Fruit fly (Drosophila melanogaster) whole organism, embryonic: ENCODE data around the gene CG31908.

Experiments
- Bteb2 ChIP-seq: fragments of 200-800 bp; sonication (Bioruptor generic); optimal IDR thresholded peaks from 2 replicates; lab custom pipeline; 2016; ENCODE audit warnings: missing biosample characterization, missing genetic modification characterization
- CG10267 ChIP-seq: fragments of 200-800 bp; sonication (Bioruptor generic); optimal IDR thresholded peaks from 2 replicates; lab custom pipeline; 2018; ENCODE audit warnings: missing biosample characterization, mild to moderate bottlenecking, missing genetic modification characterization, moderate library complexity
- CG11723 ChIP-seq: fragments of 200-800 bp; sonication (Bioruptor generic); optimal IDR thresholded peaks from 2 replicates; lab custom pipeline; 2017; ENCODE audit warnings: missing biosample characterization, mild to moderate bottlenecking, missing genetic modification characterization
- CG12299 ChIP-seq: fragments of 200-800 bp; sonication (Bioruptor generic); optimal IDR thresholded peaks from 2 replicates; lab custom pipeline; 2018; ENCODE audit warnings: missing biosample characterization, mild to moderate bottlenecking, missing genetic modification characterization
- CG1233 ChIP-seq: fragments of 200-800 bp; sonication (Bioruptor generic); optimal IDR thresholded peaks from 4 replicates; lab custom pipeline; 2018; ENCODE audit warnings: missing biosample characterization, mild to moderate bottlenecking, missing genetic modification characterization
- CG13424 ChIP-seq: fragments of 200-800 bp; sonication (Bioruptor generic); optimal IDR thresholded peaks from 2 replicates; lab custom pipeline; 2019; ENCODE audit warnings: missing biosample characterization, mild to moderate bottlenecking, missing genetic modification characterization, moderate library complexity
- CG15479 ChIP-seq: fragments of 200-800 bp; sonication (Bioruptor generic); optimal IDR thresholded peaks from 3 replicates; lab custom pipeline; 2019; ENCODE audit warnings: missing biosample characterization, mild to moderate bottlenecking, missing genetic modification characterization, moderate library complexity
- CG15514 ChIP-seq: fragments of 200-800 bp; sonication (Bioruptor generic); optimal IDR thresholded peaks from 3 replicates; lab custom pipeline; 2017; ENCODE audit warnings: missing biosample characterization, missing genetic modification characterization, mild to moderate bottlenecking, moderate library complexity, missing genetic modification reagents
- CG15601 ChIP-seq: fragments of 200-800 bp; sonication (Bioruptor generic); optimal IDR thresholded peaks from 3 replicates; lab custom pipeline; 2019; ENCODE audit warnings: missing biosample characterization, mild to moderate bottlenecking, missing genetic modification characterization, moderate library complexity
- CG1792 ChIP-seq: fragments of 200-800 bp; sonication (Bioruptor generic); optimal IDR thresholded peaks from 2 replicates; lab custom pipeline; 2016; ENCODE audit warnings: missing biosample characterization, missing genetic modification characterization
- CG2116 ChIP-seq: fragments of 200-800 bp; sonication (Bioruptor generic); optimal IDR thresholded peaks from 3 replicates; lab custom pipeline; 2018; ENCODE audit warnings: missing biosample characterization, mild to moderate bottlenecking, missing genetic modification characterization
- CG2129 ChIP-seq: fragments of 200-800 bp; sonication (Bioruptor generic); IDR thresholded peaks from 2 replicates; pipeline ENCODE4 v1.3.6; 2022; ENCODE audit warnings: missing biosample characterization, missing genetic modification characterization; ENCODE audit not compliant: partially characterized antibody
- CG4328 ChIP-seq: fragments of 200-800 bp; sonication (Bioruptor generic); optimal IDR thresholded peaks from 3 replicates; lab custom pipeline; 2017; ENCODE audit warnings: missing biosample characterization, missing genetic modification reagents, missing genetic modification characterization
- CG6813 ChIP-seq: fragments of 200-800 bp; sonication (Bioruptor generic); optimal IDR thresholded peaks from 2 replicates; lab custom pipeline; 2017; ENCODE audit warnings: missing biosample characterization, missing genetic modification characterization, mild to moderate bottlenecking, moderate library complexity, missing genetic modification reagents
- CG8290 ChIP-seq, 3 experiments: fragments of 200-800 bp; sonication (Bioruptor generic); optimal IDR thresholded peaks; 2 replicates each; lab custom pipeline; 2016 to 2019; ENCODE audit warnings: missing biosample characterization in 3 of 3, missing genetic modification characterization in 3 of 3, mild to moderate bottlenecking in 2 of 3, moderate library complexity in 1 of 3
- CG9817 ChIP-seq: fragments of 200-800 bp; sonication (Bioruptor generic); optimal IDR thresholded peaks from 2 replicates; lab custom pipeline; 2018; ENCODE audit warnings: missing biosample characterization, mild to moderate bottlenecking, missing genetic modification characterization, moderate library complexity
- CHES-1-like ChIP-seq: fragments of 200-800 bp; sonication (Bioruptor generic); optimal IDR thresholded peaks from 2 replicates; lab custom pipeline; 2016; ENCODE audit warnings: missing biosample characterization, missing genetic modification characterization
- D19A ChIP-seq: fragments of 200-800 bp; optimal IDR thresholded peaks from 3 replicates; lab custom pipeline; 2019; ENCODE audit warnings: missing biosample characterization, mild to moderate bottlenecking, missing genetic modification characterization, moderate library complexity
- Doc2 ChIP-seq: fragments of 200-800 bp; sonication (Bioruptor generic); IDR thresholded peaks from 2 replicates; pipeline ENCODE4 v1.3.6; 2022; ENCODE audit warnings: missing biosample characterization, missing genetic modification characterization
- Dp ChIP-seq: fragments of 200-800 bp; sonication (Bioruptor generic); optimal IDR thresholded peaks from 2 replicates; lab custom pipeline; 2018; ENCODE audit warnings: missing biosample characterization, mild to moderate bottlenecking, missing genetic modification characterization, moderate library complexity
- H2.0 ChIP-seq: fragments of 200-800 bp; sonication (Bioruptor generic); IDR thresholded peaks from 2 replicates; pipeline ENCODE4 v1.3.6; 2022; ENCODE audit warnings: missing biosample characterization, missing genetic modification characterization
- Hsf ChIP-seq: fragments of 200-800 bp; sonication (Bioruptor generic); optimal IDR thresholded peaks from 3 replicates; lab custom pipeline; 2016; ENCODE audit warnings: missing biosample characterization, missing genetic modification characterization
- Lhr ChIP-seq: fragments of 200-800 bp; sonication (Bioruptor generic); optimal IDR thresholded peaks from 3 replicates; lab custom pipeline; 2017; ENCODE audit warnings: mild to moderate bottlenecking, missing biosample characterization, missing genetic modification reagents, missing genetic modification characterization
- MESR4 ChIP-seq: fragments of 200-800 bp; sonication (Bioruptor generic); optimal IDR thresholded peaks from 2 replicates; lab custom pipeline; 2018; ENCODE audit warnings: missing biosample characterization, mild to moderate bottlenecking, missing genetic modification characterization, moderate library complexity
- Max ChIP-seq: fragments of 200-800 bp; sonication (Bioruptor generic); optimal IDR thresholded peaks from 2 replicates; lab custom pipeline; 2016; ENCODE audit warnings: missing biosample characterization, mild to moderate bottlenecking, missing genetic modification characterization
- NC2α ChIP-seq: fragments of 200-800 bp; sonication (Bioruptor generic); optimal IDR thresholded peaks from 2 replicates; lab custom pipeline; 2016; ENCODE audit warnings: missing biosample characterization, missing genetic modification characterization
- Sin3A ChIP-seq: fragments of >200 bp; optimal IDR thresholded peaks from 2 replicates; lab custom pipeline; 2018
- Sry-δ ChIP-seq: fragments of 200-800 bp; sonication (Bioruptor generic); optimal IDR thresholded peaks from 2 replicates; lab custom pipeline; 2016; ENCODE audit warnings: missing biosample characterization, missing genetic modification characterization
- ato ChIP-seq: fragments of 200-800 bp; sonication (Bioruptor generic); IDR thresholded peaks from 2 replicates; pipeline ENCODE4 v1.3.6; 2022; ENCODE audit warnings: missing biosample characterization, missing genetic modification characterization; ENCODE audit not compliant: partially characterized antibody
- bcd ChIP-seq: fragments of 200-800 bp; sonication (Bioruptor generic); optimal IDR thresholded peaks from 2 replicates; lab custom pipeline; 2017; ENCODE audit warnings: missing biosample characterization, mild to moderate bottlenecking, missing genetic modification characterization
- bigmax ChIP-seq: fragments of 200-800 bp; sonication (Bioruptor generic); optimal IDR thresholded peaks from 2 replicates; lab custom pipeline; 2018; ENCODE audit warnings: missing biosample characterization, mild to moderate bottlenecking, missing genetic modification characterization
- ems ChIP-seq: fragments of 200-800 bp; sonication (Bioruptor generic); optimal IDR thresholded peaks from 3 replicates; lab custom pipeline; 2016; ENCODE audit warnings: missing biosample characterization, missing genetic modification characterization
- en ChIP-seq: fragments of 200-800 bp; sonication (Bioruptor generic); optimal IDR thresholded peaks from 2 replicates; lab custom pipeline; 2016; ENCODE audit warnings: missing biosample characterization, missing genetic modification characterization
- grau ChIP-seq: fragments of 200-800 bp; optimal IDR thresholded peaks from 3 replicates; lab custom pipeline; 2019; ENCODE audit warnings: missing biosample characterization, mild to moderate bottlenecking, missing genetic modification characterization, moderate library complexity
- gro ChIP-seq: fragments of 200-800 bp; sonication (Bioruptor generic); optimal IDR thresholded peaks from 2 replicates; lab custom pipeline; 2016; ENCODE audit warnings: missing biosample characterization, missing genetic modification characterization
- hbn ChIP-seq: fragments of 200-800 bp; sonication (Bioruptor generic); IDR thresholded peaks from 2 replicates; pipeline ENCODE4 v1.3.6; 2022; ENCODE audit warnings: missing biosample characterization, missing genetic modification characterization; ENCODE audit not compliant: partially characterized antibody
- lab ChIP-seq: fragments of 200-800 bp; sonication (Bioruptor generic); optimal IDR thresholded peaks from 3 replicates; lab custom pipeline; 2017; ENCODE audit warnings: missing biosample characterization, missing genetic modification characterization, mild to moderate bottlenecking, moderate library complexity, missing genetic modification reagents
- lbe ChIP-seq: fragments of 200-800 bp; sonication (Bioruptor generic); optimal IDR thresholded peaks from 2 replicates; lab custom pipeline; 2016; ENCODE audit warnings: missing biosample characterization, mild to moderate bottlenecking, missing genetic modification characterization
- pfk ChIP-seq: fragments of 200-800 bp; sonication (Bioruptor generic); optimal IDR thresholded peaks from 2 replicates; lab custom pipeline; 2018; ENCODE audit warnings: missing biosample characterization, mild to moderate bottlenecking, missing genetic modification characterization, moderate library complexity
- pzg ChIP-seq: fragments of 200-800 bp; sonication (Bioruptor generic); optimal IDR thresholded peaks from 3 replicates; lab custom pipeline; 2018; ENCODE audit warnings: missing biosample characterization, mild to moderate bottlenecking, missing genetic modification characterization, moderate library complexity
- sens ChIP-seq: fragments of 200-800 bp; sonication (Bioruptor generic); peaks from one replicate; lab custom pipeline; 2016; ENCODE audit warnings: missing biosample characterization, missing genetic modification characterization
- sisA ChIP-seq: fragments of 200-800 bp; sonication (Bioruptor generic); IDR thresholded peaks from 2 replicates; pipeline ENCODE4 v1.3.6; 2022; ENCODE audit warnings: missing biosample characterization, missing genetic modification characterization
- sna ChIP-seq: fragments of 200-800 bp; sonication (Bioruptor generic); IDR thresholded peaks from 2 replicates; pipeline ENCODE4 v1.3.6; 2022; ENCODE audit warnings: missing biosample characterization, missing genetic modification characterization; ENCODE audit not compliant: partially characterized antibody
- sob ChIP-seq: fragments of 200-800 bp; sonication (Bioruptor generic); IDR thresholded peaks from 2 replicates; pipeline ENCODE4 v1.3.6; 2022; ENCODE audit warnings: missing biosample characterization, missing genetic modification characterization
- stc ChIP-seq: fragments of 200-800 bp; sonication (Bioruptor generic); IDR thresholded peaks from 2 replicates; pipeline ENCODE4 v1.3.6; 2022; ENCODE audit warnings: missing biosample characterization, missing genetic modification characterization
- tna ChIP-seq: fragments of 200-800 bp; sonication (Bioruptor generic); IDR thresholded peaks from 2 replicates; pipeline ENCODE4 v1.3.6; 2022; ENCODE audit warnings: missing biosample characterization, missing genetic modification characterization; ENCODE audit not compliant: partially characterized antibody
- wdn ChIP-seq: fragments of 200-800 bp; sonication (Bioruptor generic); IDR thresholded peaks from 2 replicates; pipeline ENCODE4 v1.3.6; 2022; ENCODE audit warnings: missing biosample characterization, missing genetic modification characterization
- zfh1 ChIP-seq: fragments of 200-800 bp; sonication (Bioruptor generic); IDR thresholded peaks from 3 replicates; pipeline ENCODE4 v1.3.6; 2022; ENCODE audit warnings: missing biosample characterization, missing genetic modification characterization
- zfh2 ChIP-seq: fragments of 200-800 bp; sonication (Bioruptor generic); optimal IDR thresholded peaks from 2 replicates; lab custom pipeline; 2016; ENCODE audit warnings: missing biosample characterization, missing genetic modification characterization

CG31908 gene

DNA sequence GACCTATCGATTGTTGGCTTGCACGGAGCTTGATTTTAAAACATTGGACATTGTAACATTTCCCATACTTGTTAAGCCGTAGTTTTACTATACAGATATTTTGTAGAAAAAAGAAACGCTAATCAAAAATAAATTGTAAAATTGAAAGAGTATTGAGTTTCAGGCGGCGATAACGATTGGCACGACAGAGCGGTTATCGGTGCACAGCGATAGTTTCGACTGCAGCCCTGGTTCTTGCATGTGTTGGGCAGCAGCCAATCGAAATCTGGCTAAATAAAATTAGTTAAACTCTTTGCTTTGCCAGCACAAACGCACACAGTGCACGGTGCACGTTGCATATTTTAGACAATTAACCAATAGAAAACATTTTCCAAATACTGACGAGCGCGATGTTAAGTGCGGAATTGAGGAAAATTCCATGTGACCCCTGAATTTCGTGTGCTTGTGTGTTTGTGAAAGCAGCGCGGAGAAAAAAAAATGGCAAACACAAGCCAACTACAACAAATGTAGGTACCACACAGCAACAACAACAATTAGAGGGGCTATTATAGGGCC lies 10.7 kb upstream of the CG31908 start, which contains the start of gene milt (continued):
- TF ChIP-seq CG12299 (tag; lab: Kevin White, UChicago), result no peak
- no peak for TF ChIP-seq lab (GFP tag; lab: Kevin White, UChicago)
- TF ChIP-seq hbn (GFP tag; lab: Robert Waterston, UW), result peak; percentile 77
- TF ChIP-seq pfk (GFP tag; lab: Kevin White, UChicago), result no peak
- peak; percentile 76 for TF ChIP-seq sna (GFP tag; lab: Robert Waterston, UW)
- TF ChIP-seq NC2α (GFP tag; lab: Kevin White, UChicago), result no peak
- peak; percentile 73 for TF ChIP-seq D19A (tag; lab: Kevin White, UChicago)
- TF ChIP-seq CG11723 (GFP tag; lab: Kevin White, UChicago), result no peak
- TF ChIP-seq grau (tag; lab: Kevin White, UChicago), result peak; percentile 3
- TF ChIP-seq sisA (GFP tag; lab: Robert Waterston, UW), result no peak
- TF ChIP-seq CG15601, result peak; percentile 52
- TF ChIP-seq CHES-1-like, result peak; percentile 0
- peak; percentile 40 for TF ChIP-seq CG15514
- no peak for TF ChIP-seq en (GFP tag; lab: Kevin White, UChicago)
- TF ChIP-seq CG1792 (GFP tag; lab: Kevin White, UChicago), result peak; percentile 22
- TF ChIP-seq tna (GFP tag; lab: Robert Waterston, UW), result peak; percentile 92
- TF ChIP-seq bcd (GFP tag; lab: Kevin White, UChicago), result no peak
- TF ChIP-seq pzg (GFP tag; lab: Kevin White, UChicago), result peak; percentile 72
- TF ChIP-seq zfh1 (GFP tag; lab: Robert Waterston, UW), result peak; percentile 35; the same call in 1 of the 3 replicates
- no peak for TF ChIP-seq zfh2 (GFP tag; lab: Kevin White, UChicago)
- TF ChIP-seq CG4328 (GFP tag; lab: Kevin White, UChicago), result no peak
- no peak for TF ChIP-seq Doc2
- peak; percentile 94 for TF ChIP-seq CG2116 (GFP tag; lab: Kevin White, UChicago)
- TF ChIP-seq CG9817 (tag; lab: Kevin White, UChicago), result no peak
- peak; percentile 35; the same call in 1 of the 2 replicates for TF ChIP-seq CG2129
- TF ChIP-seq bigmax (GFP tag; lab: Kevin White, UChicago), result peak; percentile 37
- no peak for TF ChIP-seq CG13424 (tag; lab: Kevin White, UChicago)
- TF ChIP-seq ems (GFP tag; lab: Kevin White, UChicago), result peak; percentile 53
- TF ChIP-seq CG1233, result no peak
- TF ChIP-seq sob, result peak; percentile 25; the same call in 1 of the 2 replicates
- no peak for TF ChIP-seq wdn (GFP tag; lab: Robert Waterston, UW)
- no peak for TF ChIP-seq Bteb2 (GFP tag; lab: Kevin White, UChicago)
- TF ChIP-seq ato, result peak; percentile 92
- TF ChIP-seq Sry-δ (GFP tag; lab: Kevin White, UChicago), result peak; percentile 83
- TF ChIP-seq sens (GFP tag; lab: Kevin White, UChicago), result peak; percentile 70
- no peak for TF ChIP-seq CG8290 (GFP tag; optimal IDR thresholded peaks at IDR 0.05; lab: Kevin White, UChicago)
- peak in 1 of 2 experiments; percentile 54 for TF ChIP-seq CG8290 (tag; optimal IDR thresholded peaks at IDR 0.05; lab: Kevin White, UChicago)
- TF ChIP-seq CG6813 (GFP tag; lab: Kevin White, UChicago), result no peak
- TF ChIP-seq CG15479 (GFP tag; lab: Kevin White, UChicago), result no peak
- peak; percentile 58 for TF ChIP-seq Sin3A (lab: Kevin White, UChicago)
- TF ChIP-seq gro (GFP tag; lab: Kevin White, UChicago), result peak; percentile 15
- TF ChIP-seq MESR4 (GFP tag; lab: Kevin White, UChicago), result peak; percentile 70
- peak; percentile 66 for TF ChIP-seq CG10267 (tag; lab: Kevin White, UChicago)
- TF ChIP-seq Lhr (GFP tag; lab: Kevin White, UChicago), result no peak
- TF ChIP-seq Dp (GFP tag; lab: Kevin White, UChicago), result peak; percentile 63
- no peak for TF ChIP-seq H2.0 (GFP tag; lab: Robert Waterston, UW)
- TF ChIP-seq stc, result no peak
- peak; percentile 22 for TF ChIP-seq Hsf
- no peak for TF ChIP-seq lbe (GFP tag; lab: Kevin White, UChicago)
- peak; percentile 60 for TF ChIP-seq Max
